Fruit fly (Drosophila melanogaster) whole organism, larva: ENCODE results near the gene Bx.

Experiments used
- noc ChIP-seq: fragments of 200-800 bp; sonication (Bioruptor generic); optimal IDR thresholded peaks from 3 replicates; lab custom pipeline; 2019; ENCODE audit warnings: missing biosample characterization, mild to moderate bottlenecking, missing genetic modification characterization, moderate library complexity

Bx gene

DNA sequence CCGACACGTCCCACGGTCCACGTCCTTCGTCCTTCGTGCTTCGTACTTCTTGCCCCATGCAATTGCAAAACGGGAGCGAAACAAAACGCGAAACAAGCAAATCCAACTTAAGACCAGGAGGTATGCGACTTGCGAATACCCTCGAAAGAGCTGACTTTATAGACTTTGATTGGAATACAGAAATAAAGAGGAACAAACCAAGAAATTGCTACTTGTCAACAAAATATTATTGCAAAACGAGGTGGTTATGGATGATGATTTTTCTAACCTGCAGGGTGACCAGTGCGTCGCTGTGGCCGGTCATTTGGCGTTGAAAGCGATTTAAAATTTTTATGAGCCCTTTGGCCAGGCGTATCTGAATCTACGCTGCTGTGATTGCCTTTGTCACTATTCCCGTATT is 98.2 kb downstream of the Bx start:
- no peak for TF ChIP-seq noc (tag; lab: Kevin White, UChicago)

DNA sequence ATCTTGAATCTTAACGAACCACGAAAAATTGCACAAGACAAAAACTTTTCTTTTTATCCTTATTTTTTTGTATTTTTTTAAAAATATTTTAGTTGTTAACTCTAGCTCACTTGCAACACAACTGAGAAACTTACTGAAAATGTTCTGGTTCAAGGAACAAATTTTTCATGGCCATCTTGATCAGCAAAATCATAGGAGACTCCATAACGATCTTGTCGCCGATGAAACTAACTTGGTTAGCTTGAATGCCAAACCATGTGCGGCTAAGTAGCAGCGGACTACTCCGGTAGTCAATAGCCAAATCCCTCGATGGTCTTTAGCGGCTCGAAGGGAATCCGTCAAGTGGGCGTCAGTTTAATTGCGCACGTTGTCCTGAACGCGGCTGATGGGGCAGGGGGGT is 102.3 kb downstream of the Bx start, which contains the start of gene CG15040:
Gene CG15040 (minus strand): TSS at position 101 of the 400 bp plus-strand sequence.
- no peak for TF ChIP-seq noc (tag; lab: Kevin White, UChicago)

DNA sequence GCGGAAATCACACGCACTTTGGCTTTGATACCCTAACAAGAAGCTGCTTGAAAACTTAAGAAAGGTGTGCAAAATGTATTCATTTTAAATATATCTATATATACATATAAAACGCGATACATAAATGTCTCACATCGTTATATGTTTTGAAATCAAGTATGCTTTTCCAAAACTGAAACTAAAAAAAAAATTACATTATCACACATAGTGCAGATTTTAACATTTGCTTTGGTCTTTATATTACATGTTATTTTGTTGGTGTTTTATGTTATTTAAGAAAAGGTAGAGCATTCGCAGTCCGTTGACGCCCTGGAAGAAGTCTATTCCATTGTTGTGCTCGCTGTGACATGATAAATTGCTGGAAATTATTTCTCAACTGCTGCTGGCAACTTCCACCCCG is 102.9 kb downstream of the Bx start:
- no peak for TF ChIP-seq noc (tag; lab: Kevin White, UChicago)

DNA sequence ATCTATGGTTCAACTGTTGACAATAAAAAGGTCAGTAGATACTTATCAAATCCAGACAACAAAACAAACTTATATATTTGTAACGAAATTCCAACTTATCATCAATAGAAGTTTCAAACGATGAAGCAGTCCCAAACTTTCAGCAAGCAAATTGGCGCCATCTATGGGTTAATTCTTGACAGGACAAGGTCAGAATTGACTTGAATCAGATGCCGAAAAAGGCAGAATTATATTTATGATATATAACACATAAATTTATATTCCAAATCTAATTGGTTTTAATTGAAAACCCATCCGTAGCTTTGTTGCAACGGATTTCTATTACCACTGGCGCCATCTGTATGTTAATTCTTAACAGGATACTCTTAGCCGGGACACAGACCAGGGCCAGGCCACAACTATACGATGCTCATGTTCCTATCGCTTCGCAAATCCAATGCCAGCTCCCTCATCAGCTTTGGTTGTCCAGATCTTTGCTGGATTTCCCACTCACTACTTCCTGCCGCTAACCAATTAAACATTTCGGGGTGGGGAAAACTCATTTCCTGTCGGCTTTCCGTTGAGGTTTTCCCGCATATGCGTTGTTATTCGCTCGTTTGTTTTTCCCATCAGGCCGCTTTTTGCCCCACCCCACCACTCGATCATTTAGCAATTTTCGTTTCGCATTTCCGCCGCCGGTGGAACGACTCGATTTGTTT is 106.6 kb downstream of the Bx start:
- TF ChIP-seq noc (tag; lab: Kevin White, UChicago), result no peak
